Fruit fly (Drosophila melanogaster) whole organism, embryonic: ENCODE results near the gene CG45081.

Experiments used
- BtbVII ChIP-seq: fragments of 200-800 bp; sonication (Bioruptor generic); optimal IDR thresholded peaks from 3 replicates; lab custom pipeline; 2017; ENCODE audit warnings: missing biosample characterization, mild to moderate bottlenecking, missing genetic modification characterization
- CG10321 ChIP-seq: fragments of 200-800 bp; sonication (Bioruptor generic); IDR thresholded peaks from 2 replicates; pipeline ENCODE4 v1.3.6; 2022; ENCODE audit warnings: missing biosample characterization, missing genetic modification characterization
- CG12744 ChIP-seq: fragments of 200-800 bp; sonication (Bioruptor generic); optimal IDR thresholded peaks from 2 replicates; lab custom pipeline; 2016; ENCODE audit warnings: missing biosample characterization, missing genetic modification characterization
- CG12769 ChIP-seq: fragments of 200-800 bp; sonication (Bioruptor generic); optimal IDR thresholded peaks from 2 replicates; lab custom pipeline; 2019; ENCODE audit warnings: missing biosample characterization, mild to moderate bottlenecking, missing genetic modification characterization, moderate library complexity
- CG15011 ChIP-seq: fragments of 200-800 bp; sonication (Bioruptor generic); optimal IDR thresholded peaks from 3 replicates; lab custom pipeline; 2018; ENCODE audit warnings: missing biosample characterization, mild to moderate bottlenecking, missing genetic modification characterization
- CG17802 ChIP-seq: fragments of 200-800 bp; sonication (Bioruptor generic); optimal IDR thresholded peaks from 2 replicates; lab custom pipeline; 2018; ENCODE audit warnings: missing biosample characterization, mild to moderate bottlenecking, missing genetic modification characterization, moderate library complexity
- CG1792 ChIP-seq: fragments of 200-800 bp; sonication (Bioruptor generic); optimal IDR thresholded peaks from 2 replicates; lab custom pipeline; 2016; ENCODE audit warnings: missing biosample characterization, missing genetic modification characterization
- CG18476 ChIP-seq: fragments of 200-800 bp; sonication (Bioruptor generic); optimal IDR thresholded peaks from 2 replicates; lab custom pipeline; 2016; ENCODE audit warnings: missing biosample characterization, mild to moderate bottlenecking, missing genetic modification characterization
- CG33213 ChIP-seq: fragments of 200-800 bp; sonication (Bioruptor generic); optimal IDR thresholded peaks from 3 replicates; lab custom pipeline; 2016; ENCODE audit warnings: missing biosample characterization, missing genetic modification characterization
- CG4730 ChIP-seq: fragments of 200-800 bp; sonication (Bioruptor generic); IDR thresholded peaks from 2 replicates; pipeline ENCODE4 v1.3.6; 2022; ENCODE audit warnings: missing biosample characterization, missing genetic modification characterization
- CG6765 ChIP-seq: fragments of 200-800 bp; sonication (Bioruptor generic); optimal IDR thresholded peaks from 3 replicates; lab custom pipeline; 2017; ENCODE audit warnings: missing biosample characterization, mild to moderate bottlenecking, missing genetic modification characterization
- CG7357 ChIP-seq: fragments of 200-800 bp; sonication (Bioruptor generic); IDR thresholded peaks from 3 replicates; pipeline ENCODE4 v1.3.6; 2022; ENCODE audit warnings: missing biosample characterization, missing genetic modification characterization
- Fer2 ChIP-seq: fragments of 200-800 bp; sonication (Bioruptor generic); optimal IDR thresholded peaks from 2 replicates; lab custom pipeline; 2018; ENCODE audit warnings: missing biosample characterization, mild to moderate bottlenecking, missing genetic modification characterization, moderate library complexity
- GATAe ChIP-seq: fragments of 200-800 bp; sonication (Bioruptor generic); conservative IDR thresholded peaks from 2 replicates; pipeline ENCODE4 v1.3.6; 2022; ENCODE audit warnings: missing biosample characterization, missing genetic modification characterization
- H15 ChIP-seq: fragments of 200-800 bp; sonication (Bioruptor generic); IDR thresholded peaks from 3 replicates; pipeline ENCODE4 v1.3.6; 2022; ENCODE audit warnings: missing biosample characterization, missing genetic modification characterization
- HLH54F ChIP-seq: fragments of 200-800 bp; sonication (Bioruptor generic); optimal IDR thresholded peaks from 3 replicates; lab custom pipeline; 2016; ENCODE audit warnings: missing biosample characterization, missing genetic modification characterization
- Hand ChIP-seq: fragments of 200-800 bp; sonication (Bioruptor generic); optimal IDR thresholded peaks from 2 replicates; lab custom pipeline; 2017; ENCODE audit warnings: mild to moderate bottlenecking, missing biosample characterization, missing genetic modification reagents, missing genetic modification characterization
- Hey ChIP-seq: fragments of 200-800 bp; sonication (Bioruptor generic); optimal IDR thresholded peaks from 3 replicates; lab custom pipeline; 2018; ENCODE audit warnings: missing biosample characterization, mild to moderate bottlenecking, missing genetic modification characterization
- HmgD ChIP-seq: fragments of 200-800 bp; sonication (Bioruptor generic); optimal IDR thresholded peaks from 3 replicates; lab custom pipeline; 2016; ENCODE audit warnings: missing biosample characterization, missing genetic modification characterization
- Jarid2 ChIP-seq: fragments of 200-800 bp; sonication (Bioruptor generic); optimal IDR thresholded peaks from 3 replicates; lab custom pipeline; 2017; ENCODE audit warnings: mild to moderate bottlenecking, missing biosample characterization, missing genetic modification reagents, missing genetic modification characterization
- Lhr ChIP-seq: fragments of 200-800 bp; sonication (Bioruptor generic); optimal IDR thresholded peaks from 3 replicates; lab custom pipeline; 2017; ENCODE audit warnings: mild to moderate bottlenecking, missing biosample characterization, missing genetic modification reagents, missing genetic modification characterization
- Lpt ChIP-seq: fragments of >200 bp; optimal IDR thresholded peaks from 2 replicates; lab custom pipeline; 2018; ENCODE audit warnings: missing biosample characterization, missing genetic modification characterization
- Mrtf ChIP-seq: fragments of 200-800 bp; sonication (Bioruptor generic); IDR thresholded peaks from 3 replicates; pipeline ENCODE4 v1.3.6; 2022; ENCODE audit warnings: missing biosample characterization, missing genetic modification characterization
- Ptx1 ChIP-seq: fragments of 200-800 bp; sonication (Bioruptor generic); IDR thresholded peaks from 2 replicates; pipeline ENCODE4 v1.3.6; 2022; ENCODE audit warnings: missing biosample characterization, missing genetic modification characterization
- Rx ChIP-seq: fragments of 200-800 bp; sonication (Bioruptor generic); IDR thresholded peaks from 2 replicates; pipeline ENCODE4 v1.3.6; 2022; ENCODE audit warnings: missing biosample characterization, missing genetic modification characterization
- Side ChIP-seq: fragments of 200-800 bp; sonication (Bioruptor generic); optimal IDR thresholded peaks from 2 replicates; lab custom pipeline; 2016; ENCODE audit warnings: missing biosample characterization, missing genetic modification characterization
- Trl ChIP-seq, 3 experiments: fragments of >200 bp in 2 of 3; fragments of 200-800 bp in 1 of 3; sonication (Bioruptor generic) in 1 of 3; optimal IDR thresholded peaks; 2 replicates in 1 of 3; 3 replicates in 2 of 3; lab custom pipeline; 2016 to 2017; ENCODE audit warnings: missing biosample characterization in 1 of 3, missing genetic modification characterization in 1 of 3
- ac ChIP-seq: fragments of 200-800 bp; sonication (Bioruptor generic); optimal IDR thresholded peaks from 3 replicates; lab custom pipeline; 2017; ENCODE audit warnings: missing biosample characterization, mild to moderate bottlenecking, missing genetic modification characterization
- ato ChIP-seq: fragments of 200-800 bp; sonication (Bioruptor generic); IDR thresholded peaks from 2 replicates; pipeline ENCODE4 v1.3.6; 2022; ENCODE audit warnings: missing biosample characterization, missing genetic modification characterization; ENCODE audit not compliant: partially characterized antibody
- bigmax ChIP-seq: fragments of 200-800 bp; sonication (Bioruptor generic); optimal IDR thresholded peaks from 2 replicates; lab custom pipeline; 2018; ENCODE audit warnings: missing biosample characterization, mild to moderate bottlenecking, missing genetic modification characterization
- dan ChIP-seq: fragments of 200-800 bp; sonication (Bioruptor generic); IDR thresholded peaks from 2 replicates; pipeline ENCODE4 v1.3.6; 2022; ENCODE audit warnings: missing biosample characterization, missing genetic modification characterization
- gcm ChIP-seq: fragments of 200-800 bp; sonication (Bioruptor generic); optimal IDR thresholded peaks from 2 replicates; lab custom pipeline; 2019; ENCODE audit warnings: missing biosample characterization, mild to moderate bottlenecking, missing genetic modification characterization, moderate library complexity
- gem ChIP-seq: fragments of 200-800 bp; sonication (Bioruptor generic); optimal IDR thresholded peaks from 2 replicates; lab custom pipeline; 2019; ENCODE audit warnings: missing biosample characterization, mild to moderate bottlenecking, missing genetic modification characterization, moderate library complexity
- her ChIP-seq: fragments of 200-800 bp; sonication (Bioruptor generic); optimal IDR thresholded peaks from 2 replicates; lab custom pipeline; 2016; ENCODE audit warnings: missing biosample characterization, missing genetic modification characterization
- hkb ChIP-seq, 2 experiments: fragments of 200-800 bp in 1 of 2; fragments of >200 bp in 1 of 2; sonication (Bioruptor generic) in 1 of 2; IDR thresholded peaks in 1 of 2; optimal IDR thresholded peaks in 1 of 2; 2 replicates each; pipeline versions ENCODE4 v1.3.6 to Lab custom; 2017 to 2022; ENCODE audit warnings: missing biosample characterization in 1 of 2, missing genetic modification characterization in 1 of 2
- lmd ChIP-seq: fragments of 200-800 bp; sonication (Bioruptor generic); IDR thresholded peaks from 2 replicates; pipeline ENCODE4 v1.3.6; 2022; ENCODE audit warnings: missing biosample characterization, missing genetic modification characterization
- oc ChIP-seq: fragments of 200-800 bp; sonication (Bioruptor generic); optimal IDR thresholded peaks from 2 replicates; lab custom pipeline; 2018; ENCODE audit warnings: missing biosample characterization, mild to moderate bottlenecking, missing genetic modification characterization, moderate library complexity
- pan ChIP-seq, 4 experiments: fragments of >200 bp in 3 of 4; fragments of 200-800 bp in 1 of 4; sonication (Bioruptor generic) in 1 of 4; optimal IDR thresholded peaks in 3 of 4; IDR thresholded peaks in 1 of 4; 2 replicates each; pipeline versions ENCODE4 v1.3.6 to Lab custom; 2017 to 2022; ENCODE audit warnings: missing biosample characterization in 2 of 4, missing genetic modification characterization in 2 of 4, mixed read lengths in 1 of 4
- rib ChIP-seq: fragments of 200-800 bp; sonication (Bioruptor generic); IDR thresholded peaks from 2 replicates; pipeline ENCODE4 v1.3.6; 2022; ENCODE audit warnings: missing biosample characterization, missing genetic modification characterization
- scrt ChIP-seq: fragments of 200-800 bp; sonication (Bioruptor generic); optimal IDR thresholded peaks from 2 replicates; lab custom pipeline; 2018; ENCODE audit warnings: missing biosample characterization, mild to moderate bottlenecking, missing genetic modification characterization, moderate library complexity
- sens ChIP-seq: fragments of 200-800 bp; sonication (Bioruptor generic); peaks from one replicate; lab custom pipeline; 2016; ENCODE audit warnings: missing biosample characterization, missing genetic modification characterization
- sisA ChIP-seq: fragments of 200-800 bp; sonication (Bioruptor generic); IDR thresholded peaks from 2 replicates; pipeline ENCODE4 v1.3.6; 2022; ENCODE audit warnings: missing biosample characterization, missing genetic modification characterization
- sr ChIP-seq: fragments of 200-800 bp; sonication (Bioruptor generic); IDR thresholded peaks from 3 replicates; pipeline ENCODE4 v1.3.6; 2022; ENCODE audit warnings: missing biosample characterization, missing genetic modification characterization
- ssp ChIP-seq: fragments of 200-800 bp; sonication (Bioruptor generic); IDR thresholded peaks from 2 replicates; pipeline ENCODE4 v1.3.6; 2022; ENCODE audit warnings: missing biosample characterization, missing genetic modification characterization
- tna ChIP-seq: fragments of 200-800 bp; sonication (Bioruptor generic); IDR thresholded peaks from 2 replicates; pipeline ENCODE4 v1.3.6; 2022; ENCODE audit warnings: missing biosample characterization, missing genetic modification characterization; ENCODE audit not compliant: partially characterized antibody
- twi ChIP-seq: fragments of 200-800 bp; optimal IDR thresholded peaks from 2 replicates; lab custom pipeline; 2019; ENCODE audit warnings: missing biosample characterization, mild to moderate bottlenecking, missing genetic modification characterization, moderate library complexity
- unc-4 ChIP-seq: fragments of 200-800 bp; sonication (Bioruptor generic); IDR thresholded peaks from 2 replicates; pipeline ENCODE4 v1.3.6; 2022; ENCODE audit warnings: missing biosample characterization, missing genetic modification characterization; ENCODE audit not compliant: partially characterized antibody
- usp ChIP-seq: fragments of >200 bp; optimal IDR thresholded peaks from 2 replicates; lab custom pipeline; 2017; ENCODE audit warnings: missing biosample characterization, missing genetic modification characterization

The CG45081 gene

DNA sequence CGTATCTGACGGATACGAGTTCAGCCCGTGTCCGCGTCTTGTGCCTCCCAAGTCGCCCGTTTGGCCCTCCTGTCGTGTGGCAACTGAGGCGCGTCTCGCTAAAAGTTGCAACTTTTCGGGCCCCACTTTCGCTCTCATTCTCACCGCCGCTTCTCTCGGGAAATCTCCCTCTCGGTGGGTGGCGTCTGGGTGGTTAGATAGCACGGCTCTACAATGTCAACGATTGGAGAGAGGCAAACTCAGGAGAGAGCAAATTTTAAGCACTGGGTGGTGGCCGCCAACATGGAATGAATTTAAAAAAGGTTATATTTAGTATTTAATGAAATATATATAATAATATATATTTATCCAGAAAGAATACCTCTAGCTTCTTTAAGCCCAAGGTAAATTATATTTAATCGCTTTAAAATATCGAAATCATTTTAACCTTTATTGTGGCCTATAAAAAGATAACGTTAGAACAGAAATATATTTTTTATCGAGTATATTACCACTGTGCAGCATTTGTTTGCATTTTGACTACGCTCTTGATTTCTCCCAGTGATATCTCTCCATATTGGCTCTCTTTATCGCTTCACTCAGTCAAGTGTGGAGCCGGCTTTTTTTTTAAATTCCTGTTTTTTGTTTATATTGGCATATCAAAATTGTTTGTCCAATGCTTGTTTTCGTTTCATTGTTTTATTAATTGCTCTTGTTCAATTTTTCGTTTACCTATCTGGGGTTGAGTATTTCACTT, 26.7 kb downstream of the CG45081 start, which contains the start of gene Gbs-76A (continued):
- TF ChIP-seq BtbVII (GFP tag; lab: Kevin White, UChicago) (peak; percentile 84), CG12769 (tag; lab: Kevin White, UChicago) (no peak), unc-4 (no peak), dan (GFP tag; lab: Robert Waterston, UW) (no peak), Hand (GFP tag; lab: Kevin White, UChicago) (peak; percentile 82), H15 (GFP tag; lab: Robert Waterston, UW) (peak; percentile 54; the same call in 2 of the 3 replicates), sens (GFP tag; lab: Kevin White, UChicago) (peak; percentile 89), ac (GFP tag; lab: Kevin White, UChicago) (no peak), Side (GFP tag; lab: Kevin White, UChicago) (no peak), hkb (optimal IDR thresholded peaks at IDR 0.05; lab: Kevin White, UChicago) (no peak), hkb (GFP tag; IDR thresholded peaks at IDR 0.05; lab: Robert Waterston, UW) (peak; percentile 76), Lhr (GFP tag; lab: Kevin White, UChicago) (peak; percentile 28), CG33213 (no peak), HLH54F (GFP tag; lab: Kevin White, UChicago) (no peak), Jarid2 (GFP tag; lab: Kevin White, UChicago) (no peak), HmgD (GFP tag; lab: Kevin White, UChicago) (no peak), rib (GFP tag; lab: Robert Waterston, UW) (no peak), CG18476 (GFP tag; lab: Kevin White, UChicago) (peak; percentile 12), twi (tag; lab: Kevin White, UChicago) (peak; percentile 67), lmd (GFP tag; lab: Robert Waterston, UW) (peak; percentile 87), CG15011 (GFP tag; lab: Kevin White, UChicago) (peak; percentile 46), bigmax (GFP tag; lab: Kevin White, UChicago) (no peak), Lpt (GFP tag; lab: Kevin White, UChicago) (no peak), her (no peak), CG1792 (GFP tag; lab: Kevin White, UChicago) (no peak), Ptx1 (peak; percentile 84), Mrtf (GFP tag; lab: Robert Waterston, UW) (0 out of 3 replicates have a peak, but pooled peaks have one; percentile 48), sisA (GFP tag; lab: Robert Waterston, UW) (peak; percentile 64), Hey (tag; lab: Kevin White, UChicago) (no peak), sr (GFP tag; lab: Robert Waterston, UW) (no peak), gem (tag; lab: Kevin White, UChicago) (peak; percentile 94), CG6765 (GFP tag; lab: Kevin White, UChicago) (peak; percentile 85), GATAe (peak; percentile 67), CG12744 (GFP tag; lab: Kevin White, UChicago) (peak; percentile 29), pan (optimal IDR thresholded peaks at IDR 0.05; lab: Kevin White, UChicago) (no peak), pan (GFP tag; optimal IDR thresholded peaks at IDR 0.05 in 1 of 2, IDR thresholded peaks at IDR 0.05 in 1 of 2) (peak in 1 of 2 experiments; percentile 78), scrt (GFP tag; lab: Kevin White, UChicago) (peak; percentile 77), CG17802 (tag; lab: Kevin White, UChicago) (peak; percentile 26), CG7357 (peak; percentile 79), CG10321 (GFP tag; lab: Robert Waterston, UW) (no peak), ssp (GFP tag; lab: Robert Waterston, UW) (peak; percentile 56), oc (peak; percentile 89), CG4730 (GFP tag; lab: Robert Waterston, UW) (peak; percentile 42; the same call in 1 of the 2 replicates), ato (no peak), tna (GFP tag; lab: Robert Waterston, UW) (no peak), usp (no peak), Trl (optimal IDR thresholded peaks at IDR 0.05; lab: Kevin White, UChicago) (peak; percentile 72 to 90), Trl (GFP tag; optimal IDR thresholded peaks at IDR 0.05; lab: Kevin White, UChicago) (no peak), Rx (peak; percentile 40; the same call in 1 of the 2 replicates), gcm (GFP tag; lab: Kevin White, UChicago) (peak; percentile 91), Fer2 (peak; percentile 77)
